Fruit fly (Drosophila melanogaster) whole organism, embryonic: Measurements from ENCODE around the gene CG8312.

Source experiments
- ATbp ChIP-seq: fragments of 200-800 bp; sonication (Bioruptor generic); optimal IDR thresholded peaks from 2 replicates; lab custom pipeline; 2017; ENCODE audit warnings: missing biosample characterization, mild to moderate bottlenecking, missing genetic modification characterization, missing genetic modification reagents
- Antp ChIP-seq: fragments of 200-800 bp; sonication (Bioruptor generic); optimal IDR thresholded peaks from 3 replicates; lab custom pipeline; 2016; ENCODE audit warnings: missing biosample characterization, missing genetic modification characterization
- BEAF-32 ChIP-seq: fragments of 200-800 bp; sonication (Bioruptor generic); optimal IDR thresholded peaks from 3 replicates; lab custom pipeline; 2017; ENCODE audit warnings: missing biosample characterization, missing genetic modification characterization, mild to moderate bottlenecking, moderate library complexity, missing genetic modification reagents
- BtbVII ChIP-seq: fragments of 200-800 bp; sonication (Bioruptor generic); optimal IDR thresholded peaks from 3 replicates; lab custom pipeline; 2017; ENCODE audit warnings: missing biosample characterization, mild to moderate bottlenecking, missing genetic modification characterization
- CG1024 ChIP-seq: fragments of 200-800 bp; sonication (Bioruptor generic); IDR thresholded peaks from 2 replicates; pipeline ENCODE4 v1.3.6; 2022; ENCODE audit warnings: missing biosample characterization, missing genetic modification characterization
- CG10366 ChIP-seq: fragments of 200-800 bp; sonication (Bioruptor generic); IDR thresholded peaks from 2 replicates; pipeline ENCODE4 v1.3.6; 2022; ENCODE audit warnings: missing biosample characterization, missing genetic modification characterization
- CG11093 ChIP-seq: fragments of 200-800 bp; sonication (Bioruptor generic); IDR thresholded peaks from 3 replicates; pipeline ENCODE4 v1.3.6; 2022; ENCODE audit warnings: missing biosample characterization, missing genetic modification characterization
- CG11398 ChIP-seq: fragments of 200-800 bp; sonication (Bioruptor generic); optimal IDR thresholded peaks from 2 replicates; lab custom pipeline; 2016; ENCODE audit warnings: missing biosample characterization, missing genetic modification characterization
- CG11456 ChIP-seq: fragments of 200-800 bp; sonication (Bioruptor generic); IDR thresholded peaks from 3 replicates; pipeline ENCODE4 v1.3.6; 2022; ENCODE audit warnings: missing biosample characterization, missing genetic modification characterization
- CG1233 ChIP-seq: fragments of 200-800 bp; sonication (Bioruptor generic); optimal IDR thresholded peaks from 4 replicates; lab custom pipeline; 2018; ENCODE audit warnings: missing biosample characterization, mild to moderate bottlenecking, missing genetic modification characterization
- CG13296 ChIP-seq: fragments of 200-800 bp; sonication (Bioruptor generic); optimal IDR thresholded peaks from 3 replicates; lab custom pipeline; 2018; ENCODE audit warnings: missing biosample characterization, mild to moderate bottlenecking, missing genetic modification characterization
- CG13424 ChIP-seq: fragments of 200-800 bp; sonication (Bioruptor generic); optimal IDR thresholded peaks from 2 replicates; lab custom pipeline; 2019; ENCODE audit warnings: missing biosample characterization, mild to moderate bottlenecking, missing genetic modification characterization, moderate library complexity
- CG17359 ChIP-seq: fragments of 200-800 bp; sonication (Bioruptor generic); optimal IDR thresholded peaks from 3 replicates; lab custom pipeline; 2018; ENCODE audit warnings: missing biosample characterization, mild to moderate bottlenecking, missing genetic modification characterization, moderate library complexity
- CG2875 ChIP-seq: fragments of 200-800 bp; sonication (Bioruptor generic); optimal IDR thresholded peaks from 2 replicates; lab custom pipeline; 2017; ENCODE audit warnings: missing biosample characterization, mild to moderate bottlenecking, missing genetic modification characterization, missing genetic modification reagents
- CG2889 ChIP-seq: fragments of 200-800 bp; sonication (Bioruptor generic); IDR thresholded peaks from 3 replicates; pipeline ENCODE4 v1.3.6; 2022; ENCODE audit warnings: missing biosample characterization, missing genetic modification characterization
- CG32767 ChIP-seq: fragments of 200-800 bp; sonication (Bioruptor generic); IDR thresholded peaks from 2 replicates; pipeline ENCODE4 v1.3.6; 2022; ENCODE audit warnings: missing biosample characterization, missing genetic modification characterization
- CG32772 ChIP-seq: fragments of 200-800 bp; sonication (Bioruptor generic); IDR thresholded peaks from 2 replicates; pipeline ENCODE4 v1.3.6; 2022; ENCODE audit warnings: missing biosample characterization, missing genetic modification characterization
- CG3726 ChIP-seq: fragments of 200-800 bp; sonication (Bioruptor generic); IDR thresholded peaks from 3 replicates; pipeline ENCODE4, ENCODE4 v1.3.6; 2022; ENCODE audit warnings: missing biosample characterization, missing genetic modification characterization
- CG6791 ChIP-seq: fragments of 200-800 bp; sonication (Bioruptor generic); IDR thresholded peaks from 3 replicates; pipeline ENCODE4 v1.3.6; 2022; ENCODE audit warnings: missing biosample characterization, missing genetic modification characterization; ENCODE audit not compliant: partially characterized antibody
- CG6813 ChIP-seq: fragments of 200-800 bp; sonication (Bioruptor generic); optimal IDR thresholded peaks from 2 replicates; lab custom pipeline; 2017; ENCODE audit warnings: missing biosample characterization, missing genetic modification characterization, mild to moderate bottlenecking, moderate library complexity, missing genetic modification reagents
- CG8388 ChIP-seq: fragments of 200-800 bp; sonication (Bioruptor generic); optimal IDR thresholded peaks from 2 replicates; lab custom pipeline; 2019; ENCODE audit warnings: missing biosample characterization, mild to moderate bottlenecking, missing genetic modification characterization, moderate library complexity
- CG8478 ChIP-seq: fragments of >200 bp; optimal IDR thresholded peaks from 2 replicates; lab custom pipeline; 2018
- CG9437 ChIP-seq: fragments of 200-800 bp; sonication (Bioruptor generic); optimal IDR thresholded peaks from 2 replicates; lab custom pipeline; 2018; ENCODE audit warnings: missing biosample characterization, mild to moderate bottlenecking, missing genetic modification characterization
- CG9876 ChIP-seq: fragments of 200-800 bp; sonication (Bioruptor generic); optimal IDR thresholded peaks from 2 replicates; lab custom pipeline; 2016; ENCODE audit warnings: missing biosample characterization, missing genetic modification characterization
- CrebB ChIP-seq: fragments of 200-800 bp; sonication (Bioruptor generic); optimal IDR thresholded peaks from 3 replicates; lab custom pipeline; 2018; ENCODE audit warnings: missing biosample characterization, mild to moderate bottlenecking, missing genetic modification characterization
- Dip3 ChIP-seq: fragments of 200-800 bp; sonication (Bioruptor generic); optimal IDR thresholded peaks from 3 replicates; lab custom pipeline; 2016; ENCODE audit warnings: missing biosample characterization, missing genetic modification characterization
- HHEX ChIP-seq: fragments of 200-800 bp; sonication (Bioruptor generic); optimal IDR thresholded peaks from 3 replicates; lab custom pipeline; 2017; ENCODE audit warnings: missing biosample characterization, mild to moderate bottlenecking, missing genetic modification characterization, missing genetic modification reagents
- Hmx ChIP-seq: fragments of 200-800 bp; sonication (Bioruptor generic); optimal IDR thresholded peaks from 2 replicates; lab custom pipeline; 2016; ENCODE audit warnings: missing biosample characterization, missing genetic modification characterization
- Med ChIP-seq: fragments of 200-800 bp; sonication (Bioruptor generic); peaks from one replicate; lab custom pipeline; 2016; ENCODE audit warnings: missing biosample characterization, missing genetic modification characterization, mild to moderate bottlenecking, inconsistent platforms, moderate library complexity
- Ravus ChIP-seq: fragments of 200-800 bp; sonication (Bioruptor generic); IDR thresholded peaks from 2 replicates; pipeline ENCODE4 v1.3.6; 2022; ENCODE audit warnings: missing biosample characterization, missing genetic modification characterization
- cg ChIP-seq: fragments of 200-800 bp; sonication (Bioruptor generic); optimal IDR thresholded peaks from 3 replicates; lab custom pipeline; 2019; ENCODE audit warnings: missing biosample characterization, mild to moderate bottlenecking, missing genetic modification characterization, moderate library complexity
- ci ChIP-seq: fragments of 200-800 bp; sonication (Bioruptor generic); IDR thresholded peaks from 3 replicates; pipeline ENCODE4 v1.3.6; 2022; ENCODE audit warnings: missing biosample characterization, missing genetic modification characterization
- croc ChIP-seq: fragments of 200-800 bp; sonication (Bioruptor generic); conservative IDR thresholded peaks from 3 replicates; pipeline ENCODE4 v1.3.6; 2022; ENCODE audit warnings: missing biosample characterization, missing genetic modification characterization
- dysf ChIP-seq: fragments of 200-800 bp; sonication (Bioruptor generic); IDR thresholded peaks from 3 replicates; pipeline ENCODE4 v1.3.6; 2022; ENCODE audit warnings: missing biosample characterization, missing genetic modification characterization
- ewg ChIP-seq: fragments of 200-800 bp; sonication (Bioruptor generic); optimal IDR thresholded peaks from 3 replicates; lab custom pipeline; 2017; ENCODE audit warnings: mild to moderate bottlenecking, missing biosample characterization, missing genetic modification reagents, missing genetic modification characterization
- fd3F ChIP-seq: fragments of 200-800 bp; sonication (Bioruptor generic); optimal IDR thresholded peaks from 2 replicates; lab custom pipeline; 2018; ENCODE audit warnings: missing biosample characterization, mild to moderate bottlenecking, missing genetic modification characterization, moderate library complexity
- grau ChIP-seq: fragments of 200-800 bp; optimal IDR thresholded peaks from 3 replicates; lab custom pipeline; 2019; ENCODE audit warnings: missing biosample characterization, mild to moderate bottlenecking, missing genetic modification characterization, moderate library complexity
- gro ChIP-seq: fragments of 200-800 bp; sonication (Bioruptor generic); optimal IDR thresholded peaks from 2 replicates; lab custom pipeline; 2016; ENCODE audit warnings: missing biosample characterization, missing genetic modification characterization
- gsb-n ChIP-seq: fragments of 200-800 bp; sonication (Bioruptor generic); optimal IDR thresholded peaks from 3 replicates; lab custom pipeline; 2018; ENCODE audit warnings: missing biosample characterization, mild to moderate bottlenecking, missing genetic modification characterization
- kay ChIP-seq: fragments of 200-800 bp; sonication (Bioruptor generic); optimal IDR thresholded peaks from 2 replicates; lab custom pipeline; 2016; ENCODE audit warnings: missing biosample characterization, missing genetic modification characterization
- lab ChIP-seq: fragments of 200-800 bp; sonication (Bioruptor generic); optimal IDR thresholded peaks from 3 replicates; lab custom pipeline; 2017; ENCODE audit warnings: missing biosample characterization, missing genetic modification characterization, mild to moderate bottlenecking, moderate library complexity, missing genetic modification reagents
- lilli ChIP-seq: fragments of 200-800 bp; sonication (Bioruptor generic); optimal IDR thresholded peaks from 3 replicates; lab custom pipeline; 2016; ENCODE audit warnings: missing biosample characterization, missing genetic modification characterization
- nerfin-2 ChIP-seq: fragments of 200-800 bp; sonication (Bioruptor generic); IDR thresholded peaks from 2 replicates; pipeline ENCODE4 v1.3.6; 2022; ENCODE audit warnings: missing biosample characterization, missing genetic modification characterization; ENCODE audit not compliant: partially characterized antibody
- oc ChIP-seq: fragments of 200-800 bp; sonication (Bioruptor generic); optimal IDR thresholded peaks from 2 replicates; lab custom pipeline; 2018; ENCODE audit warnings: missing biosample characterization, mild to moderate bottlenecking, missing genetic modification characterization, moderate library complexity
- otp ChIP-seq: fragments of 200-800 bp; sonication (Bioruptor generic); IDR thresholded peaks from 3 replicates; pipeline ENCODE4, ENCODE4 v1.3.6; 2022; ENCODE audit warnings: missing biosample characterization, missing genetic modification characterization
- pnt ChIP-seq: fragments of 200-800 bp; sonication (Bioruptor generic); optimal IDR thresholded peaks from 3 replicates; lab custom pipeline; 2016; ENCODE audit warnings: missing biosample characterization, missing genetic modification characterization
- pum ChIP-seq: fragments of 200-800 bp; sonication (Bioruptor generic); optimal IDR thresholded peaks from 2 replicates; lab custom pipeline; 2016; ENCODE audit warnings: missing biosample characterization, missing genetic modification characterization
- sd ChIP-seq: fragments of 200-800 bp; sonication (Bioruptor generic); optimal IDR thresholded peaks from 3 replicates; lab custom pipeline; 2018; ENCODE audit warnings: missing biosample characterization, mild to moderate bottlenecking, missing genetic modification characterization, moderate library complexity
- so ChIP-seq: fragments of 200-800 bp; sonication (Bioruptor generic); IDR thresholded peaks from 3 replicates; pipeline ENCODE4 v1.3.6; 2022; ENCODE audit warnings: missing biosample characterization, missing genetic modification characterization
- zen2 ChIP-seq: fragments of 200-800 bp; sonication (Bioruptor generic); IDR thresholded peaks from 3 replicates; pipeline ENCODE4 v1.3.6; 2022; ENCODE audit warnings: missing biosample characterization, missing genetic modification characterization; ENCODE audit not compliant: partially characterized antibody
- zfh1 ChIP-seq: fragments of 200-800 bp; sonication (Bioruptor generic); IDR thresholded peaks from 3 replicates; pipeline ENCODE4 v1.3.6; 2022; ENCODE audit warnings: missing biosample characterization, missing genetic modification characterization
- zfh2 ChIP-seq: fragments of 200-800 bp; sonication (Bioruptor generic); optimal IDR thresholded peaks from 2 replicates; lab custom pipeline; 2016; ENCODE audit warnings: missing biosample characterization, missing genetic modification characterization

The CG8312 gene

dm6 chr3R:9630633-9631095 is 39.6 kb downstream of the CG8312 start, which contains the start of gene Calr (continued):
- TF ChIP-seq Med (GFP tag; lab: Kevin White, UChicago), result peak; percentile 95
- TF ChIP-seq CG8478 (lab: Kevin White, UChicago), result no peak
- TF ChIP-seq oc (tag; lab: Kevin White, UChicago), result peak; percentile 67
- no peak for TF ChIP-seq CG11093 (GFP tag; lab: Robert Waterston, UW)
- no peak for TF ChIP-seq ci (GFP tag; lab: Robert Waterston, UW)
- no peak for TF ChIP-seq CG6791 (GFP tag; lab: Robert Waterston, UW)
- TF ChIP-seq CG3726 (GFP tag; lab: Robert Waterston, UW), result no peak
- TF ChIP-seq kay (GFP tag; lab: Kevin White, UChicago), result peak; percentile 29
- TF ChIP-seq CG2875 (GFP tag; lab: Kevin White, UChicago), result peak; percentile 52
- TF ChIP-seq so (GFP tag; lab: Robert Waterston, UW), result no peak
- TF ChIP-seq ATbp (GFP tag; lab: Kevin White, UChicago), result no peak
- TF ChIP-seq CrebB (tag; lab: Kevin White, UChicago), result peak; percentile 41
- no peak for TF ChIP-seq CG10366
- TF ChIP-seq CG13296 (GFP tag; lab: Kevin White, UChicago), result peak; percentile 56
- TF ChIP-seq dysf (GFP tag; lab: Robert Waterston, UW), result no peak
- TF ChIP-seq CG1233 (GFP tag; lab: Kevin White, UChicago), result peak; percentile 39
- TF ChIP-seq HHEX (GFP tag; lab: Kevin White, UChicago), result peak; percentile 27
- no peak for TF ChIP-seq CG2889 (GFP tag; lab: Robert Waterston, UW)
- no peak for TF ChIP-seq CG1024 (GFP tag; lab: Robert Waterston, UW)
- TF ChIP-seq Dip3 (GFP tag; lab: Kevin White, UChicago), result peak; percentile 66
- no peak for TF ChIP-seq nerfin-2 (GFP tag; lab: Robert Waterston, UW)
- TF ChIP-seq gro (GFP tag; lab: Kevin White, UChicago), result peak; percentile 53
- no peak for TF ChIP-seq zfh1 (GFP tag; lab: Robert Waterston, UW)
- no peak for TF ChIP-seq Ravus (GFP tag; lab: Robert Waterston, UW)
- peak; percentile 40 for TF ChIP-seq gsb-n (tag; lab: Kevin White, UChicago)
- TF ChIP-seq CG32772 (GFP tag; lab: Robert Waterston, UW), result no peak
- peak; percentile 71 for TF ChIP-seq BtbVII (GFP tag; lab: Kevin White, UChicago)
- TF ChIP-seq cg (GFP tag; lab: Kevin White, UChicago), result no peak
- no peak for TF ChIP-seq fd3F
- TF ChIP-seq croc (GFP tag; lab: Robert Waterston, UW), result no peak
- TF ChIP-seq pnt (GFP tag; lab: Kevin White, UChicago), result no peak
- no peak for TF ChIP-seq CG9876 (GFP tag; lab: Kevin White, UChicago)
- peak; percentile 64 for TF ChIP-seq sd
- peak; percentile 10 for TF ChIP-seq CG6813 (GFP tag; lab: Kevin White, UChicago)
- TF ChIP-seq BEAF-32 (GFP tag; lab: Kevin White, UChicago), result peak; percentile 78
- TF ChIP-seq ewg (GFP tag; lab: Kevin White, UChicago), result no peak
- TF ChIP-seq CG13424 (tag; lab: Kevin White, UChicago), result no peak
- TF ChIP-seq CG32767 (GFP tag; lab: Robert Waterston, UW), result no peak
- TF ChIP-seq zen2 (GFP tag; lab: Robert Waterston, UW), result no peak
- TF ChIP-seq grau (tag; lab: Kevin White, UChicago), result peak; percentile 46
- TF ChIP-seq CG9437 (GFP tag; lab: Kevin White, UChicago), result no peak
- no peak for TF ChIP-seq Antp (GFP tag; lab: Kevin White, UChicago)
- no peak for TF ChIP-seq CG11398 (GFP tag; lab: Kevin White, UChicago)
- no peak for TF ChIP-seq CG11456 (GFP tag; lab: Robert Waterston, UW)
- TF ChIP-seq lab, result peak; percentile 71
- TF ChIP-seq lilli (GFP tag; lab: Kevin White, UChicago), result peak; percentile 68
- no peak for TF ChIP-seq Hmx (GFP tag; lab: Kevin White, UChicago)
- no peak for TF ChIP-seq CG17359 (tag; lab: Kevin White, UChicago)
- TF ChIP-seq CG8388 (GFP tag; lab: Kevin White, UChicago), result peak; percentile 14
- TF ChIP-seq otp, result no peak
- no peak for TF ChIP-seq zfh2 (GFP tag; lab: Kevin White, UChicago)
- TF ChIP-seq pum (GFP tag; lab: Kevin White, UChicago), result no peak
